Worm (Caenorhabditis elegans) whole organism, early embryonic: Measurements from ENCODE around the gene unc-60.
A peak's percentile ranks its signal among the peaks of the same experiment; 100 is the strongest.

ENCODE experiments used
- B0310.2 ChIP-seq: sonication (generic microtip); optimal IDR thresholded peaks from 2 replicates; lab custom pipeline; 2016; ENCODE audit warnings: mild to moderate bottlenecking, missing genetic modification characterization, missing compliant biosample characterization
- F13C5.2 ChIP-seq: sonication (generic microtip); optimal IDR thresholded peaks from 2 replicates; lab custom pipeline; 2017; ENCODE audit warnings: mild to moderate bottlenecking, missing genetic modification characterization, inconsistent platforms, missing compliant biosample characterization
- aly-1 ChIP-seq: sonication (generic microtip); optimal IDR thresholded peaks from 2 replicates; lab custom pipeline; 2016; ENCODE audit warnings: missing genetic modification characterization, missing compliant biosample characterization
- ama-1 ChIP-seq: fragments of 150-350 bp; optimal IDR thresholded peaks from 2 replicates; lab custom pipeline; 2014
- ceh-13 ChIP-seq: fragments of 200-800 bp; sonication (Bioruptor generic); optimal IDR thresholded peaks from 2 replicates; lab custom pipeline; 2018; ENCODE audit warnings: mild to moderate bottlenecking, missing genetic modification characterization, missing compliant biosample characterization
- ceh-36 ChIP-seq: sonication (generic microtip); optimal IDR thresholded peaks from 2 replicates; lab custom pipeline; 2016; ENCODE audit warnings: missing genetic modification characterization, inconsistent platforms, missing compliant biosample characterization
- ets-7 ChIP-seq: sonication (generic microtip); optimal IDR thresholded peaks from 2 replicates; lab custom pipeline; 2016; ENCODE audit warnings: missing genotype, missing genetic modification characterization, missing compliant biosample characterization
- flt-1 ChIP-seq: fragments of 200-800 bp; sonication (Bioruptor generic); IDR thresholded peaks from 2 replicates; pipeline ENCODE4 v1.3.6; 2022; ENCODE audit warnings: missing genetic modification characterization, missing compliant biosample characterization
- hmbx-1 ChIP-seq: sonication (generic microtip); optimal IDR thresholded peaks from 2 replicates; lab custom pipeline; 2016; ENCODE audit warnings: mild to moderate bottlenecking, missing genetic modification characterization, missing compliant biosample characterization
- hmg-4 ChIP-seq: fragments of 200-800 bp; sonication (Bioruptor generic); optimal IDR thresholded peaks from 2 replicates; lab custom pipeline; 2018; ENCODE audit warnings: mild to moderate bottlenecking, missing genetic modification characterization, missing compliant biosample characterization
- hnd-1 ChIP-seq: sonication (generic microtip); optimal IDR thresholded peaks from 2 replicates; lab custom pipeline; 2016; ENCODE audit warnings: missing genetic modification characterization, missing compliant biosample characterization
- pes-1 ChIP-seq: fragments of 200-800 bp; sonication (Bioruptor generic); IDR thresholded peaks from 2 replicates; pipeline ENCODE4 v1.3.6; 2022; ENCODE audit warnings: missing genetic modification reagents, missing genetic modification characterization, missing compliant biosample characterization
- scrt-1 ChIP-seq: fragments of 200-800 bp; sonication (Bioruptor generic); IDR thresholded peaks from 2 replicates; pipeline ENCODE4 v1.3.6; 2022; ENCODE audit warnings: missing genetic modification characterization, missing compliant biosample characterization
- sea-1 ChIP-seq: fragments of 200-800 bp; sonication (Bioruptor generic); conservative IDR thresholded peaks from 2 replicates; pipeline ENCODE4 v1.3.6; 2022; ENCODE audit warnings: missing genetic modification characterization, missing compliant biosample characterization
- tbx-11 ChIP-seq: fragments of 200-800 bp; sonication (Bioruptor generic); IDR thresholded peaks from 2 replicates; pipeline ENCODE4 v1.3.6; 2022; ENCODE audit warnings: missing genetic modification characterization, missing compliant biosample characterization
- tbx-37 ChIP-seq: fragments of 200-800 bp; sonication (Bioruptor generic); conservative IDR thresholded peaks from 2 replicates; pipeline ENCODE4 v1.3.6; 2022; ENCODE audit warnings: missing genetic modification reagents, missing genetic modification characterization, missing compliant biosample characterization
- tra-4 ChIP-seq: sonication (generic microtip); optimal IDR thresholded peaks from 2 replicates; lab custom pipeline; 2017; ENCODE audit warnings: missing genetic modification characterization, missing compliant biosample characterization

The unc-60 gene

DNA sequence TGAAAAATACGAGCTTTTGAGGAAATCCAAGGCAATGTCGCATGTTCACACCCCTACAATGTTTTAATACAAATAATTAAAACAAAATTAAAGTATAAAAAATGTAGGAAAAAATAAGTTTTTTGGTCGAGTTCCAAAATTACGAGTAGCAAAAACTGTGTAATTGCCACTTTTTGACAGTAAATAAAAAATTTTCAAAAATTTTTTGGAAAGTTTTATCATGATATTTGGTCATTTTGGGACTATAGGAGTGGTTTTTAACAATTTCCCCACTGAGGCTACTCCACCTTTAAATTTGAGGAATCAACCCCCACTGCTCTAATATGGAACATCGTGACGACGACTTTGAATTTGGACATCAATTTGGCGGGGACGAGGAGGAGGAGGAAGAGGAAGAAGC is 7.4 kb upstream of the unc-60 start, which contains the start of gene gid-8:
Gene gid-8, plus strand, starts transcription at position 301 of the 400 bp plus-strand sequence.
- TF ChIP-seq hmg-4 (GFP tag; lab: Kevin White, UChicago): no peak
- no peak for TF ChIP-seq ceh-36 (tag; lab: Kevin White, UChicago)
- no peak for TF ChIP-seq scrt-1 (GFP tag; lab: Robert Waterston, UW)
- no peak for TF ChIP-seq ets-7 (tag; lab: Kevin White, UChicago)
- TF ChIP-seq pes-1 (GFP tag; lab: Robert Waterston, UW): no peak
- no peak for TF ChIP-seq hmbx-1 (tag; lab: Kevin White, UChicago)
- no peak for TF ChIP-seq flt-1
- TF ChIP-seq ceh-13 (GFP tag; lab: Kevin White, UChicago): no peak
- no peak for TF ChIP-seq F13C5.2 (tag; lab: Kevin White, UChicago)
- no peak for TF ChIP-seq ama-1 (lab: Kevin White, UChicago)
- no peak for TF ChIP-seq tbx-37 (GFP tag; lab: Robert Waterston, UW)
- TF ChIP-seq B0310.2 (tag; lab: Kevin White, UChicago): no peak
- no peak for TF ChIP-seq hnd-1 (tag; lab: Kevin White, UChicago)
- TF ChIP-seq tbx-11: no peak
- TF ChIP-seq tra-4 (tag; lab: Kevin White, UChicago): no peak
- TF ChIP-seq aly-1: no peak
- no peak for TF ChIP-seq sea-1 (GFP tag; lab: Robert Waterston, UW)

DNA sequence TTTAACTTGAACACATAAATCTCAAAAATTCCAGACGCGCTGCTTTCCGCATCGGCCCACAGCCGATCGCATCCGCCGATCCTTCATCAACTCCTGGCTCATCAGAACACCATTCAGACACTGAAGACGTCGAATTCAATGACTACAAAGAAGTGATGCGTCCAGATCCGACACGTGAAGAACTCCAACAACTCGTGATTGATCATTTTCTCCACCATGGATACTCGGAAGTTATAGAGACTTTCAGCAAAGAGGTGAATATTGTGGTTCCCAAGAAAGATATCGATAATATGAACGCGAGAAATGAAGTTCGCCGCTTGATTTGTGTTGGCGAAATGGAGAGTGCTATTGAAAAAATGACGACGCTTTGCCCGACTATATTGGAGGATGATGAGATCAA is 6.0 kb upstream of the unc-60 start:
- TF ChIP-seq hmg-4 (GFP tag; lab: Kevin White, UChicago) (no peak), ets-7 (tag; lab: Kevin White, UChicago) (no peak), tbx-37 (GFP tag; lab: Robert Waterston, UW) (no peak), sea-1 (GFP tag; lab: Robert Waterston, UW) (no peak), hmbx-1 (tag; lab: Kevin White, UChicago) (no peak), B0310.2 (tag; lab: Kevin White, UChicago) (no peak), tbx-11 (no peak), tra-4 (tag; lab: Kevin White, UChicago) (no peak), ceh-13 (GFP tag; lab: Kevin White, UChicago) (no peak)

DNA sequence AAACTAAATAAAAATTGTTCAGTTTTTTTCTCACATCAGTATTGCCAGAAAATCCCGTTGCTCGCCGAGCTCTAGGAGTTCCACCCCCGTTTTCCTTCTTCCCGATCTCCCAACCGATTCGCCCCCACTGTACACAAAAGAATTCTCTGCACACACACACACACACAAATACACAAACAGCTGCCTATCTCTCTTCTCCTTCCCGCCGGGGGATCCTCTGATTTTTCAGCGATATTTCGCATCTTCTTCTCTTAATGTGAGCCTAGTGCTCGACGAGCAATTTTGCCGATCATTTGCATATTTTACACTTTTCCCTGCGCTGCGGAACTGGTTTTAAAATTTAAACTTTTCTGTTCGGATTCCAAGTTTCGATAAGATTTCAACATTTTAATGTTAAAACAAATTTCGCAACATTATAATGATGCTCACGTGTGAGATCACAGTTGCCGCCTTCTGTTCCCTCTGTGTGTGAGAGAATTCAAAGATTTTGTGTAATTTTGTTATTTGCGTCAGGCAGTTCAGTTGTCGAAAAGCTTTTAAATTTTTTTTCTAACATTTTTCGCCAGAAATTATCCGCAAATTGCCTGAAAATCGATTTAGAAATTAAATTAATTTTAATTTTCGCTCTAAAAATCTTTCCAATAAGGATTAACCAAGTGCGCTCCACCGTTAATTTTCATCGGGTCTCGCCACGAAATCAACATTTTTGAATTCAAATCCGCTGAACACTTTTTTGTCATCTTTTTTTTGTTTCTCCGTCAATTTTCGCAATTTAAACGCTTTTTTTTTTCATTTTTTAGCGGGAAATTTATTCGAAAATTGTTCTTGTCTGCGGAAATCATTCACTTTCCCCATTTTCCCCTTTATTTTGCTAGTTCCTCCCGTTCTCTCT is 3.6 kb upstream of the unc-60 start:
- no peak for TF ChIP-seq ama-1 (lab: Kevin White, UChicago)
- TF ChIP-seq tbx-37 (GFP tag; lab: Robert Waterston, UW): no peak
- TF ChIP-seq ceh-13 (GFP tag; lab: Kevin White, UChicago): no peak
- no peak for TF ChIP-seq aly-1
- peak; percentile 6 for TF ChIP-seq ceh-36 (tag; lab: Kevin White, UChicago)
- TF ChIP-seq hmbx-1 (tag; lab: Kevin White, UChicago): no peak
- no peak for TF ChIP-seq flt-1
- no peak for TF ChIP-seq sea-1 (GFP tag; lab: Robert Waterston, UW)
- peak; percentile 46 for TF ChIP-seq hmg-4 (GFP tag; lab: Kevin White, UChicago)

DNA sequence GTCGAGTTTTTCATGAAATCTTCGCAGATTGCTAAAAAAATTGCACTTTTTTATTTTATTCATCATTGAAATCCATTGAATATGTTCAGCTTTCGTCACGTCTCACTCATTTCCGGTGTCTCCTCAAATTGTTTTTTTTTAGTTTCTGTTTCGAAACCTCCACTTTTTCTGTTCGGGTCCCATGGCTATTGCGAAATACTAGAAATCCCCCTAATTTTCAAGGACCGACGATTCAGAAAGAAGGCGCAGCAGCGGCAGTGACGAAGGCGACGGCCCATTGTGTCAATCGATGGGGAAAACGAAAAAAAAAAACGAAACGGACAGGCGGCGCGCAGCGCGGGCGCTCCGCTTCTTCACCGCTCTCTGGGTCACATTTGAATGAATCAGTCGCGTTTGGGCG is 2.9 kb upstream of the unc-60 start:
- TF ChIP-seq ets-7 (tag; lab: Kevin White, UChicago): no peak
- no peak for TF ChIP-seq aly-1
- no peak for TF ChIP-seq F13C5.2 (tag; lab: Kevin White, UChicago)
- TF ChIP-seq ama-1 (lab: Kevin White, UChicago): no peak
- no peak for TF ChIP-seq ceh-36 (tag; lab: Kevin White, UChicago)
- TF ChIP-seq tbx-37 (GFP tag; lab: Robert Waterston, UW): no peak
- no peak for TF ChIP-seq hmg-4 (GFP tag; lab: Kevin White, UChicago)
- TF ChIP-seq tra-4 (tag; lab: Kevin White, UChicago): no peak
- no peak for TF ChIP-seq pes-1 (GFP tag; lab: Robert Waterston, UW)
- no peak for TF ChIP-seq scrt-1 (GFP tag; lab: Robert Waterston, UW)
- TF ChIP-seq hmbx-1 (tag; lab: Kevin White, UChicago): no peak
- no peak for TF ChIP-seq hnd-1 (tag; lab: Kevin White, UChicago)
- no peak for TF ChIP-seq flt-1
- no peak for TF ChIP-seq sea-1 (GFP tag; lab: Robert Waterston, UW)
- no peak for TF ChIP-seq B0310.2 (tag; lab: Kevin White, UChicago)

DNA sequence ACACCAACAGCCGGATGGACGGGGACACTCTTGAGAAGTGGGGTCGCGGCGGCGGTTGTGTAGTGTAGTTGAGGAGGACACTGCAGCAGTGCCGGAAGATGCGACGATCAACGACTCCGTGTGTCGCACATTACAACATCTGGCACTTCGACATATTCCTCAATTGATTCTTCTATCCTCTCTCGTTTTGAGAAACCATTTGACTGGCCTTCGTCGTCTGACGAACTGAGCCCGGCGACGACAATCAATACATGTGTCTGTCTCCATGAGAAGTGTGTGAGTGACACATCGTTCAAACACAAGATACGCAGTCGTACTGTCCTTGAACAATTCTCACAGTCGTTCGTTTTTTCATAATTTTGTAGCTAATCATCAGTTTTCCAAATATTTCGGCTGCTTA is 2.3 kb upstream of the unc-60 start:
- no peak for TF ChIP-seq tbx-37 (GFP tag; lab: Robert Waterston, UW)
- TF ChIP-seq aly-1: no peak
- no peak for TF ChIP-seq ceh-13 (GFP tag; lab: Kevin White, UChicago)
- TF ChIP-seq B0310.2 (tag; lab: Kevin White, UChicago): no peak
- peak; percentile 24 for TF ChIP-seq hmg-4 (GFP tag; lab: Kevin White, UChicago)
- TF ChIP-seq pes-1 (GFP tag; lab: Robert Waterston, UW): no peak

DNA sequence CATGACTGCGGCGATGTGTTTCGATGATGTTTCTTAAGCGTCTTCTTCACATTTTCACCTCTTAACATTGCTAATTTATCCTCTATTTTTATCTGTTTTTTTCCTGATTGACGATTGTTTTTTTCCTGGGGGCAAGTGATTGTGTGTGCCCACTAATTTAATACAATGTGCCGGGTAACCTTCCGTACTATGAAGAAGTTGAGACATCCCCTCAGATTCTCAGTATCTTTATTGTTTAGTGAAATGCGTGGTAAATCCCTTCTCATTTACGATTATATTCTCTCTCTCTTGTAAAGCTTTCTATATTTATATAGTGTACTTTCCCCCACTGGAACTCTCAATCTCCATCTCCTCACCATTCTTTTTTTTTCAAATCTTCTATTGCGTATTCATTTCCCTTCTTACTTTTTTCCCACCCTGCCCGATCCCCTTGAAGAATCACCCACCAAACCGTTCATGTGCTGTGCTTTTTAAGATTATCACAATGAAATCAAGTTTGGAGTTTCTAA is 1.5 kb downstream of the unc-60 start:
- TF ChIP-seq F13C5.2 (tag; lab: Kevin White, UChicago) (no peak), ceh-36 (tag; lab: Kevin White, UChicago) (no peak), tbx-37 (GFP tag; lab: Robert Waterston, UW) (no peak), pes-1 (GFP tag; lab: Robert Waterston, UW) (no peak), B0310.2 (tag; lab: Kevin White, UChicago) (no peak), hmg-4 (GFP tag; lab: Kevin White, UChicago) (no peak)

DNA sequence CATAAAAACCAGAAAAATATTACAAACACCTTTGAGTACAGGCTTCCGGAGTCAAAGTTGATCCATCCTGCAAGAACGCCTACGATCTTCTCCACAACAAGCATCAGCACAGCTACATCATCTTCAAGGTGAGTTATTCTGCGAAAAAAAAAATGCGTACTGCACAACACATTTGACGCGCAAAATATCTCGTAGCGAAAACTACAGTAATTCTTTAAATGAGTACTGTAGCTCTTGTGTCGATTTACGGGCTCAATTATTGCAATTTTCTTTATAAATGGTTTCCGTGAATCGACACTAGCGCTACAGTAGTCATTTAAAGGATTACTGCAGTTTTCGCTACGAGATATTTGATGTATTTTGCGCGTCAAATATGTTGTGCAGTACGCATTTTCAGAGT is 2.0 kb downstream of the unc-60 start:
- TF ChIP-seq hmbx-1 (tag; lab: Kevin White, UChicago): no peak
- no peak for TF ChIP-seq tra-4 (tag; lab: Kevin White, UChicago)
- TF ChIP-seq B0310.2 (tag; lab: Kevin White, UChicago): no peak
- TF ChIP-seq hmg-4 (GFP tag; lab: Kevin White, UChicago): no peak
- TF ChIP-seq flt-1: no peak
- no peak for TF ChIP-seq F13C5.2 (tag; lab: Kevin White, UChicago)
- TF ChIP-seq aly-1: no peak
- TF ChIP-seq ets-7 (tag; lab: Kevin White, UChicago): no peak
- no peak for TF ChIP-seq ceh-36 (tag; lab: Kevin White, UChicago)
- TF ChIP-seq pes-1 (GFP tag; lab: Robert Waterston, UW): no peak
- no peak for TF ChIP-seq tbx-11
- TF ChIP-seq sea-1 (GFP tag; lab: Robert Waterston, UW): no peak
- TF ChIP-seq ama-1 (lab: Kevin White, UChicago): no peak
- no peak for TF ChIP-seq ceh-13 (GFP tag; lab: Kevin White, UChicago)
